Fruit fly (Drosophila melanogaster): ENCODE results near the gene tal-AA.

tal-AA gene

DNA sequence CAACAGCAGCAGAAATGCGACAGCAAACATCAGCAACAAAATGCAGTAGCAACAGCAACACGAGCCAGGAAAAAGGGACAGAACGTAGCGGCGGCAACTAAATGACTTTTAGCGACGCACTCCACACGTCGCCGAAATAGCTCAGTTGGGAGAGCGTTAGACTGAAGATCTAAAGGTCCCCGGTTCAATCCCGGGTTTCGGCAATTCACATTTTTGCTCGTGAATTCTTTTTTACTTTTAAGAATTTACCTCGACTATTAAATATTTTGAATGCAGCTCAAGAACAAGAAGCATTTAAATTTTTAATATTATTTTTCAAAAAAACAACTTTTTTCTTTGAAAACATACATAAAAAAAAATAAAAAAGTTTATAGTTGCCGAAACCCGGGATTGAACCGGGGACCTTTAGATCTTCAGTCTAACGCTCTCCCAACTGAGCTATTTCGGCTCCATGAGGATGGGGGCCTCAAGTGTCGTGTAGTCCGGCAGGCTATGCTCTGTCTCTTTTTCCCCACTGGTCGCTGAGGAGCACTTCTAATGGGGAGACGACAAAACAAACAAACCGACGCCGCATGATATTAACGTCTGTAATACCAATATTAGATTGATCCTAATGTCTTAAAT, 15.0 kb upstream of the tal-AA start (continued):
- peak; percentile 65 for TF ChIP-seq vnd (GFP tag; IDR thresholded peaks at IDR 0.05; ENCODE audit: partially characterized antibody)
- peak; percentile 40; the same call in 1 of the 2 replicates for TF ChIP-seq CG2129 (GFP tag; IDR thresholded peaks at IDR 0.05; ENCODE audit: partially characterized antibody)
- no peak for TF ChIP-seq CG10462 (GFP tag; optimal IDR thresholded peaks at IDR 0.05)
- peak; percentile 79 for TF ChIP-seq nerfin-2 (GFP tag; IDR thresholded peaks at IDR 0.05; ENCODE audit: partially characterized antibody)
- peak; percentile 67 for TF ChIP-seq Bgb (GFP tag; IDR thresholded peaks at IDR 0.05; ENCODE audit: partially characterized antibody)
- TF ChIP-seq sna (GFP tag; IDR thresholded peaks at IDR 0.05; ENCODE audit: partially characterized antibody), result peak; percentile 67
- TF ChIP-seq CG1832 (GFP tag; optimal IDR thresholded peaks at IDR 0.05), result peak; percentile 27
- TF ChIP-seq zen2 (GFP tag; IDR thresholded peaks at IDR 0.05; ENCODE audit: partially characterized antibody), result 0 out of 3 replicates have a peak, but pooled peaks have one; percentile 43

dm6 chr3R:13799567-13800429, 13.1 kb upstream of the tal-AA start:
- TF ChIP-seq Max (GFP tag; optimal IDR thresholded peaks at IDR 0.05) (no peak), fru (optimal IDR thresholded peaks at IDR 0.05) (no peak), tin (GFP tag; optimal IDR thresholded peaks at IDR 0.05) (peak; percentile 27), HLH54F (GFP tag; optimal IDR thresholded peaks at IDR 0.05) (no peak), CG6813 (GFP tag; optimal IDR thresholded peaks at IDR 0.05) (peak; percentile 55), Med (GFP tag) (no peak), Lpt (GFP tag; optimal IDR thresholded peaks at IDR 0.05) (no peak), bsh (GFP tag; optimal IDR thresholded peaks at IDR 0.05) (peak in 1 of 2 experiments; percentile 39), CG17829 (tag; optimal IDR thresholded peaks at IDR 0.05) (peak; percentile 62), CG34224 (GFP tag; IDR thresholded peaks at IDR 0.05; ENCODE audit: partially characterized antibody) (no peak), sens (GFP tag) (peak; percentile 54), CG17359 (tag; optimal IDR thresholded peaks at IDR 0.05) (peak; percentile 4), H2.0 (GFP tag; IDR thresholded peaks at IDR 0.05) (no peak), psq (GFP tag; optimal IDR thresholded peaks at IDR 0.05) (no peak), H15 (GFP tag; IDR thresholded peaks at IDR 0.05) (no peak), CG11560 (tag; IDR thresholded peaks at IDR 0.05) (no peak), unc-4 (GFP tag; IDR thresholded peaks at IDR 0.05; ENCODE audit: partially characterized antibody) (0 out of 2 replicates have a peak, but pooled peaks have one; percentile 17), fd96Cb (tag; optimal IDR thresholded peaks at IDR 0.05) (peak; percentile 34), CG31224 (GFP tag; IDR thresholded peaks at IDR 0.05) (peak; percentile 90), CG3281 (GFP tag; optimal IDR thresholded peaks at IDR 0.05) (peak; percentile 4), CG10267 (tag; optimal IDR thresholded peaks at IDR 0.05) (peak; percentile 72), CG33213 (GFP tag; optimal IDR thresholded peaks at IDR 0.05) (no peak), CG8388 (GFP tag; optimal IDR thresholded peaks at IDR 0.05) (peak; percentile 40), Sox102F (GFP tag; optimal IDR thresholded peaks at IDR 0.05) (peak; percentile 31), nmo (GFP tag; optimal IDR thresholded peaks at IDR 0.05) (peak; percentile 37), CG11093 (GFP tag; IDR thresholded peaks at IDR 0.05) (peak; percentile 22; the same call in 1 of the 3 replicates), D (optimal IDR thresholded peaks at IDR 0.05) (no peak), D (GFP tag; optimal IDR thresholded peaks at IDR 0.05) (peak; percentile 48), tup (GFP tag; optimal IDR thresholded peaks at IDR 0.05) (no peak), CG30403 (GFP tag; optimal IDR thresholded peaks at IDR 0.05) (peak; percentile 35), CG10979 (tag; optimal IDR thresholded peaks at IDR 0.05) (peak; percentile 72), CG15269 (tag; optimal IDR thresholded peaks at IDR 0.05) (peak; percentile 41), CG2889 (GFP tag; IDR thresholded peaks at IDR 0.05) (no peak), CG18619 (GFP tag; optimal IDR thresholded peaks at IDR 0.05) (peak; percentile 18), Vsx1 (GFP tag; optimal IDR thresholded peaks at IDR 0.05) (peak; percentile 13), Fer1 (GFP tag; optimal IDR thresholded peaks at IDR 0.05) (peak; percentile 3), lab (GFP tag; optimal IDR thresholded peaks at IDR 0.05) (peak; percentile 52)
